Worm (Caenorhabditis elegans) whole organism, mixed stage, embryonic: ENCODE measurements around the gene Y40B10A.11.

Experiments
- ceh-83 ChIP-seq: fragments of 200-800 bp; sonication (Bioruptor generic); optimal IDR thresholded peaks from 2 replicates; lab custom pipeline; 2018; ENCODE audit warnings: mild to moderate bottlenecking, missing genetic modification characterization, missing compliant biosample characterization
- cnd-1 ChIP-seq: fragments of 200-800 bp; sonication (Bioruptor generic); optimal IDR thresholded peaks from 2 replicates; lab custom pipeline; 2018; ENCODE audit warnings: mild to moderate bottlenecking, missing genetic modification characterization, missing compliant biosample characterization
- elt-1 ChIP-seq: sonication (generic microtip); optimal IDR thresholded peaks from 2 replicates; lab custom pipeline; 2017; ENCODE audit warnings: missing genetic modification characterization, mild to moderate bottlenecking, missing compliant biosample characterization, antibody characterized with exemption, moderate library complexity, borderline replicate concordance; ENCODE audit not compliant: insufficient read depth
- flh-1 ChIP-seq: fragments of 200-800 bp; sonication (Bioruptor generic); optimal IDR thresholded peaks from 2 replicates; lab custom pipeline; 2018; ENCODE audit warnings: mild to moderate bottlenecking, missing genetic modification characterization, moderate library complexity, missing compliant biosample characterization
- ham-2 ChIP-seq: fragments of 200-800 bp; sonication (Bioruptor generic); optimal IDR thresholded peaks from 2 replicates; lab custom pipeline; 2018; ENCODE audit warnings: mild to moderate bottlenecking, missing genetic modification characterization, missing compliant biosample characterization
- mls-2 ChIP-seq: sonication (generic microtip); optimal IDR thresholded peaks from 2 replicates; lab custom pipeline; 2016; ENCODE audit warnings: mild to moderate bottlenecking, missing genetic modification characterization, moderate library complexity, missing compliant biosample characterization
- nhr-76 ChIP-seq: sonication (generic microtip); optimal IDR thresholded peaks from 2 replicates; lab custom pipeline; 2017; ENCODE audit warnings: missing biosample characterization, missing genetic modification characterization
- snpc-4 ChIP-seq: fragments of 150-350 bp; optimal IDR thresholded peaks from 2 replicates; lab custom pipeline; 2014; ENCODE audit warnings: missing biosample characterization, missing genetic modification characterization
- zip-8 ChIP-seq: fragments of 150-350 bp; optimal IDR thresholded peaks from 2 replicates; lab custom pipeline; 2014; ENCODE audit warnings: missing biosample characterization, missing genetic modification characterization
- ztf-11 ChIP-seq: fragments of 150-350 bp; optimal IDR thresholded peaks from 2 replicates; lab custom pipeline; 2014; ENCODE audit warnings: missing biosample characterization, missing genetic modification characterization

- no peak for TF ChIP-seq mls-2 (tag; lab: Kevin White, UChicago)
- TF ChIP-seq ztf-11 (tag; lab: Kevin White, UChicago), result no peak
- TF ChIP-seq ham-2 (GFP tag; lab: Kevin White, UChicago), result no peak
- no peak for TF ChIP-seq snpc-4 (tag; lab: Kevin White, UChicago)
- no peak for TF ChIP-seq elt-1 (tag; lab: Kevin White, UChicago)
- TF ChIP-seq flh-1 (GFP tag; lab: Kevin White, UChicago), result no peak
- TF ChIP-seq zip-8 (tag; lab: Kevin White, UChicago), result no peak
- TF ChIP-seq ceh-83 (GFP tag; lab: Kevin White, UChicago), result no peak
- TF ChIP-seq nhr-76 (tag; lab: Kevin White, UChicago), result no peak
- no peak for TF ChIP-seq cnd-1 (tag; lab: Kevin White, UChicago)
Measured at ce11 chrV:2027787-2028186, 23.6 kb downstream of the Y40B10A.11 start, which contains the start of gene srab-13.
